Worm (Caenorhabditis elegans) whole organism, early embryonic: ENCODE data around the gene ZK177.1.
A peak's percentile ranks its signal among the peaks of the same experiment; 100 is the strongest.

Experiments
- B0310.2 ChIP-seq: sonication (generic microtip); optimal IDR thresholded peaks from 2 replicates; lab custom pipeline; 2016; ENCODE audit warnings: mild to moderate bottlenecking, missing genetic modification characterization, missing compliant biosample characterization
- F13C5.2 ChIP-seq: sonication (generic microtip); optimal IDR thresholded peaks from 2 replicates; lab custom pipeline; 2017; ENCODE audit warnings: mild to moderate bottlenecking, missing genetic modification characterization, inconsistent platforms, missing compliant biosample characterization
- aly-1 ChIP-seq: sonication (generic microtip); optimal IDR thresholded peaks from 2 replicates; lab custom pipeline; 2016; ENCODE audit warnings: missing genetic modification characterization, missing compliant biosample characterization
- ama-1 ChIP-seq: fragments of 150-350 bp; optimal IDR thresholded peaks from 2 replicates; lab custom pipeline; 2014
- ceh-13 ChIP-seq: fragments of 200-800 bp; sonication (Bioruptor generic); optimal IDR thresholded peaks from 2 replicates; lab custom pipeline; 2018; ENCODE audit warnings: mild to moderate bottlenecking, missing genetic modification characterization, missing compliant biosample characterization
- ceh-36 ChIP-seq: sonication (generic microtip); optimal IDR thresholded peaks from 2 replicates; lab custom pipeline; 2016; ENCODE audit warnings: missing genetic modification characterization, inconsistent platforms, missing compliant biosample characterization
- ets-7 ChIP-seq: sonication (generic microtip); optimal IDR thresholded peaks from 2 replicates; lab custom pipeline; 2016; ENCODE audit warnings: missing genotype, missing genetic modification characterization, missing compliant biosample characterization
- flt-1 ChIP-seq: fragments of 200-800 bp; sonication (Bioruptor generic); IDR thresholded peaks from 2 replicates; pipeline ENCODE4 v1.3.6; 2022; ENCODE audit warnings: missing genetic modification characterization, missing compliant biosample characterization
- hmbx-1 ChIP-seq: sonication (generic microtip); optimal IDR thresholded peaks from 2 replicates; lab custom pipeline; 2016; ENCODE audit warnings: mild to moderate bottlenecking, missing genetic modification characterization, missing compliant biosample characterization
- hmg-4 ChIP-seq: fragments of 200-800 bp; sonication (Bioruptor generic); optimal IDR thresholded peaks from 2 replicates; lab custom pipeline; 2018; ENCODE audit warnings: mild to moderate bottlenecking, missing genetic modification characterization, missing compliant biosample characterization
- hnd-1 ChIP-seq: sonication (generic microtip); optimal IDR thresholded peaks from 2 replicates; lab custom pipeline; 2016; ENCODE audit warnings: missing genetic modification characterization, missing compliant biosample characterization
- pes-1 ChIP-seq: fragments of 200-800 bp; sonication (Bioruptor generic); IDR thresholded peaks from 2 replicates; pipeline ENCODE4 v1.3.6; 2022; ENCODE audit warnings: missing genetic modification reagents, missing genetic modification characterization, missing compliant biosample characterization
- scrt-1 ChIP-seq: fragments of 200-800 bp; sonication (Bioruptor generic); IDR thresholded peaks from 2 replicates; pipeline ENCODE4 v1.3.6; 2022; ENCODE audit warnings: missing genetic modification characterization, missing compliant biosample characterization
- sea-1 ChIP-seq: fragments of 200-800 bp; sonication (Bioruptor generic); conservative IDR thresholded peaks from 2 replicates; pipeline ENCODE4 v1.3.6; 2022; ENCODE audit warnings: missing genetic modification characterization, missing compliant biosample characterization
- tbx-11 ChIP-seq: fragments of 200-800 bp; sonication (Bioruptor generic); IDR thresholded peaks from 2 replicates; pipeline ENCODE4 v1.3.6; 2022; ENCODE audit warnings: missing genetic modification characterization, missing compliant biosample characterization
- tbx-37 ChIP-seq: fragments of 200-800 bp; sonication (Bioruptor generic); conservative IDR thresholded peaks from 2 replicates; pipeline ENCODE4 v1.3.6; 2022; ENCODE audit warnings: missing genetic modification reagents, missing genetic modification characterization, missing compliant biosample characterization
- tra-4 ChIP-seq: sonication (generic microtip); optimal IDR thresholded peaks from 2 replicates; lab custom pipeline; 2017; ENCODE audit warnings: missing genetic modification characterization, missing compliant biosample characterization

Gene ZK177.1

ce11 chrII:5543476-5544144 lies 15.7 kb downstream of the ZK177.1 start:
- TF ChIP-seq hmbx-1: peak; percentile 83
- TF ChIP-seq tbx-37 (GFP tag; lab: Robert Waterston, UW): peak; percentile 59
- TF ChIP-seq scrt-1 (GFP tag; lab: Robert Waterston, UW): peak; percentile 78
- TF ChIP-seq aly-1 (tag; lab: Kevin White, UChicago): no peak
- TF ChIP-seq flt-1: peak; percentile 60; the same call in 1 of the 2 replicates
- peak; percentile 100 for TF ChIP-seq ama-1 (lab: Kevin White, UChicago)
- peak; percentile 91 for TF ChIP-seq B0310.2
- TF ChIP-seq sea-1 (GFP tag; lab: Robert Waterston, UW): peak; percentile 90
- peak; percentile 95 for TF ChIP-seq F13C5.2 (tag; lab: Kevin White, UChicago)
- peak; percentile 85 for TF ChIP-seq ceh-36
- TF ChIP-seq tra-4: peak; percentile 88
- peak; percentile 85 for TF ChIP-seq tbx-11
- TF ChIP-seq hmg-4 (GFP tag; lab: Kevin White, UChicago): peak; percentile 90
- peak; percentile 78 for TF ChIP-seq pes-1 (GFP tag; lab: Robert Waterston, UW)
- peak; percentile 77 for TF ChIP-seq ets-7 (tag; lab: Kevin White, UChicago)
- peak; percentile 30 for TF ChIP-seq ceh-13 (GFP tag; lab: Kevin White, UChicago)
- TF ChIP-seq hnd-1: peak; percentile 59

DNA sequence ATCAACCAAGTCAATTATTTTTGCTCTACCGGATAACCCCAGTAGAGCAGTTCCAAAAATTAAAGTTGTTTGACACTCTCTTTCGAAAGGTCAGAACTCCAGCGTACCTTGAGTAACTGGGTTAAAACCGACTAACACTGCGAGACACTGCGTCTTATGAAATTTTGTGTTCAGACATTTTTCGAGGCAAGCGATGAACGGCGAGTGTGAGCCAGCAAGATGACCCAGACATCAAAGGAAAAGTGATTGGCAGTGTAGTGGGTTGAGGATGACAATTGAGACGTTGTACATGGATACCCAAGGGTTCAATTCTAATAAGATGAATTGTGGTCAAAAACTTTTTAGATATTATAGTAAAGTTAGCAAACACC lies 16.2 kb downstream of the ZK177.1 start:
- TF ChIP-seq B0310.2 (no peak), hnd-1 (no peak), ama-1 (lab: Kevin White, UChicago) (no peak), tbx-37 (GFP tag; lab: Robert Waterston, UW) (no peak), scrt-1 (GFP tag; lab: Robert Waterston, UW) (no peak), tra-4 (no peak), pes-1 (GFP tag; lab: Robert Waterston, UW) (no peak), ceh-13 (GFP tag; lab: Kevin White, UChicago) (no peak), tbx-11 (no peak), ets-7 (tag; lab: Kevin White, UChicago) (no peak), sea-1 (GFP tag; lab: Robert Waterston, UW) (no peak), ceh-36 (no peak), hmg-4 (GFP tag; lab: Kevin White, UChicago) (no peak)

ce11 chrII:5544764-5545163 lies 16.8 kb downstream of the ZK177.1 start, which contains the start of gene ins-13:
Gene ins-13, minus strand, starts transcription at chrII:5544864.
- TF ChIP-seq hnd-1 (no peak), F13C5.2 (tag; lab: Kevin White, UChicago) (no peak), scrt-1 (GFP tag; lab: Robert Waterston, UW) (no peak), B0310.2 (no peak), sea-1 (GFP tag; lab: Robert Waterston, UW) (no peak), tbx-11 (no peak), flt-1 (no peak), ceh-36 (no peak), ama-1 (lab: Kevin White, UChicago) (no peak), pes-1 (GFP tag; lab: Robert Waterston, UW) (no peak), hmbx-1 (no peak), ceh-13 (GFP tag; lab: Kevin White, UChicago) (no peak), hmg-4 (GFP tag; lab: Kevin White, UChicago) (no peak), tbx-37 (GFP tag; lab: Robert Waterston, UW) (no peak), aly-1 (tag; lab: Kevin White, UChicago) (no peak)

DNA sequence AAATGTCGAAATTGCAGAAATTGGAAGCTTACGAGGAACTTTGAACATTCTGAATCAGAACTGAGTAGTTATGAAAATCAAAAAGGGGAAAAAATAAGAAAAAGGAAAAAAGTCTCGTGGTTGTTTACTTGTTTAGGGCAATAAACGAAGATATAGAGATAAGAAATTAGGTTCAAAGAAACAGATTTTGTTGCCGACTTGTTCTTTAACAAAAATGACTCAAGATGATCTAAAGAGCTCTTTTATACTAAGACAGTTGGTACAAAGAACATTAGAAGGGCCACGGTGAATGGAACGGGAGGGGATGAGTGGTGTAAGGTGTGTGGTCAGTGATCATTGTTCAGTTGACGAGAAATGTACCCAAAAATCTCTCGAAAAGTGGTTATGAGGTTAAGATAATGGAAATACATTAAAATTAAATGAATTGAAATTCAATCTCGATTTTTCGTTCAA lies 19.5 kb downstream of the ZK177.1 start, which contains the start of gene acdh-2:
Gene acdh-2 (minus strand): TSS at position 51 of the 453 bp plus-strand sequence.
- TF ChIP-seq hmg-4 (GFP tag; lab: Kevin White, UChicago) (no peak), aly-1 (tag; lab: Kevin White, UChicago) (no peak), hmbx-1 (no peak), F13C5.2 (tag; lab: Kevin White, UChicago) (no peak), ets-7 (tag; lab: Kevin White, UChicago) (no peak), ceh-13 (GFP tag; lab: Kevin White, UChicago) (no peak), tbx-11 (no peak), ama-1 (lab: Kevin White, UChicago) (no peak), ceh-36 (no peak), tbx-37 (GFP tag; lab: Robert Waterston, UW) (no peak)

ce11 chrII:5549746-5550145 lies 21.8 kb downstream of the ZK177.1 start, which contains the start of gene C17C3.6:
Gene C17C3.6, plus strand, starts transcription at chrII:5550046.
- TF ChIP-seq aly-1 (tag; lab: Kevin White, UChicago): no peak
- no peak for TF ChIP-seq ama-1 (lab: Kevin White, UChicago)
- TF ChIP-seq ceh-13 (GFP tag; lab: Kevin White, UChicago): no peak
- no peak for TF ChIP-seq hnd-1
- TF ChIP-seq sea-1 (GFP tag; lab: Robert Waterston, UW): no peak
- TF ChIP-seq ceh-36: no peak
- TF ChIP-seq ets-7 (tag; lab: Kevin White, UChicago): no peak
- no peak for TF ChIP-seq hmg-4 (GFP tag; lab: Kevin White, UChicago)
- TF ChIP-seq scrt-1 (GFP tag; lab: Robert Waterston, UW): no peak
- no peak for TF ChIP-seq tbx-37 (GFP tag; lab: Robert Waterston, UW)
- no peak for TF ChIP-seq tra-4
- no peak for TF ChIP-seq hmbx-1
- no peak for TF ChIP-seq F13C5.2 (tag; lab: Kevin White, UChicago)
- TF ChIP-seq B0310.2: no peak
- no peak for TF ChIP-seq flt-1
- TF ChIP-seq pes-1 (GFP tag; lab: Robert Waterston, UW): no peak
- no peak for TF ChIP-seq tbx-11

ce11 chrII:5551517-5551916 lies 23.6 kb downstream of the ZK177.1 start, which contains the start of gene C17C3.5:
Gene C17C3.5, plus strand, starts transcription at chrII:5551817.
- TF ChIP-seq scrt-1 (GFP tag; lab: Robert Waterston, UW) (no peak), F13C5.2 (tag; lab: Kevin White, UChicago) (no peak), ceh-36 (no peak), ets-7 (tag; lab: Kevin White, UChicago) (no peak), aly-1 (tag; lab: Kevin White, UChicago) (no peak), ceh-13 (GFP tag; lab: Kevin White, UChicago) (no peak), B0310.2 (no peak), hmg-4 (GFP tag; lab: Kevin White, UChicago) (no peak), hnd-1 (no peak), tbx-11 (no peak), tbx-37 (GFP tag; lab: Robert Waterston, UW) (no peak), ama-1 (lab: Kevin White, UChicago) (no peak), hmbx-1 (no peak)
